Worm (Caenorhabditis elegans) whole organism, L4 larva: Measurements from ENCODE around the gene T04C12.1.

Experiments
- F10B5.3 ChIP-seq: sonication (generic microtip); optimal IDR thresholded peaks from 2 replicates; lab custom pipeline; 2016; ENCODE audit warnings: mild to moderate bottlenecking, missing genetic modification characterization, missing compliant biosample characterization
- F26F4.8 ChIP-seq: fragments of 200-800 bp; sonication (Bioruptor generic); conservative IDR thresholded peaks from 2 replicates; pipeline ENCODE4 v1.3.6; 2022; ENCODE audit warnings: missing genetic modification characterization, missing compliant biosample characterization
- T20F7.1 ChIP-seq: fragments of 200-800 bp; sonication (Bioruptor generic); optimal IDR thresholded peaks from 2 replicates; lab custom pipeline; 2018; ENCODE audit warnings: mild to moderate bottlenecking, missing genetic modification characterization, missing compliant biosample characterization
- Y5F2A.4 ChIP-seq: fragments of 200-800 bp; sonication (Bioruptor generic); optimal IDR thresholded peaks from 2 replicates; lab custom pipeline; 2018; ENCODE audit warnings: mild to moderate bottlenecking, missing genetic modification characterization, missing compliant biosample characterization
- ZK546.5 ChIP-seq, 2 experiments: sonication (generic microtip); optimal IDR thresholded peaks; 2 replicates each; lab custom pipeline; 2017; ENCODE audit warnings: missing biosample characterization in 2 of 2, missing genetic modification characterization in 2 of 2
- arid-1 ChIP-seq: fragments of 200-800 bp; sonication (Bioruptor generic); conservative IDR thresholded peaks from 2 replicates; pipeline ENCODE4 v1.3.6; 2022; ENCODE audit warnings: missing genetic modification reagents, missing genetic modification characterization, missing compliant biosample characterization
- ceh-20 ChIP-seq: fragments of 200-800 bp; sonication (Bioruptor generic); IDR thresholded peaks from 2 replicates; pipeline ENCODE4 v1.3.6; 2022; ENCODE audit warnings: missing genetic modification reagents, missing genetic modification characterization, missing compliant biosample characterization
- ceh-28 ChIP-seq: fragments of 150-350 bp; optimal IDR thresholded peaks from 2 replicates; lab custom pipeline; 2014; ENCODE audit warnings: missing biosample characterization, missing genetic modification reagents, missing genetic modification characterization
- ceh-44 ChIP-seq: fragments of 200-800 bp; sonication (Bioruptor generic); IDR thresholded peaks from 2 replicates; pipeline ENCODE4 v1.3.6; 2022; ENCODE audit warnings: missing genetic modification reagents, missing genetic modification characterization, missing compliant biosample characterization
- ceh-82 ChIP-seq: sonication (generic microtip); optimal IDR thresholded peaks from 2 replicates; lab custom pipeline; 2017; ENCODE audit warnings: missing biosample characterization, missing genetic modification characterization
- cey-2 ChIP-seq: sonication (generic microtip); optimal IDR thresholded peaks from 3 replicates; lab custom pipeline; 2017; ENCODE audit warnings: missing genetic modification characterization, mild to moderate bottlenecking, missing compliant biosample characterization, antibody characterized with exemption, borderline replicate concordance; ENCODE audit not compliant: insufficient read depth
- ctbp-1 ChIP-seq: fragments of 200-800 bp; sonication (Bioruptor generic); IDR thresholded peaks from 2 replicates; pipeline ENCODE4 v1.3.6; 2022; ENCODE audit warnings: missing genetic modification reagents, missing genetic modification characterization, missing compliant biosample characterization
- daf-16 ChIP-seq, 3 experiments: sonication (generic microtip); optimal IDR thresholded peaks; 2 replicates each; lab custom pipeline; 2016 to 2017; ENCODE audit warnings: missing genetic modification characterization in 3 of 3, missing genetic modification reagents in 3 of 3, mild to moderate bottlenecking in 2 of 3, missing compliant biosample characterization in 2 of 3, missing biosample characterization in 1 of 3, moderate library complexity in 1 of 3
- dmd-8 ChIP-seq: fragments of 200-800 bp; sonication (Bioruptor generic); IDR thresholded peaks from 2 replicates; pipeline ENCODE4 v1.3.6; 2022; ENCODE audit warnings: missing genetic modification characterization, missing compliant biosample characterization
- dve-1 ChIP-seq: sonication (generic microtip); optimal IDR thresholded peaks from 2 replicates; lab custom pipeline; 2017; ENCODE audit warnings: antibody characterized with exemption, mild to moderate bottlenecking, missing genetic modification characterization, missing compliant biosample characterization; ENCODE audit not compliant: insufficient read depth
- fkh-10 ChIP-seq: fragments of 150-350 bp; optimal IDR thresholded peaks from 2 replicates; lab custom pipeline; 2014; ENCODE audit warnings: missing biosample characterization, missing genetic modification reagents, missing genetic modification characterization
- gei-8 ChIP-seq: fragments of 200-800 bp; sonication (Bioruptor generic); optimal IDR thresholded peaks from 2 replicates; lab custom pipeline; 2018; ENCODE audit warnings: mild to moderate bottlenecking, missing genetic modification characterization, missing compliant biosample characterization
- hlh-11 ChIP-seq: fragments of 200-800 bp; sonication (Bioruptor generic); optimal IDR thresholded peaks from 2 replicates; lab custom pipeline; 2018; ENCODE audit warnings: mild to moderate bottlenecking, missing genetic modification characterization, missing compliant biosample characterization
- jun-1 ChIP-seq: fragments of 150-350 bp; optimal IDR thresholded peaks from 2 replicates; lab custom pipeline; 2014; ENCODE audit warnings: missing biosample characterization, missing genetic modification reagents, missing genetic modification characterization
- lim-7 ChIP-seq: fragments of 200-800 bp; sonication (Bioruptor generic); IDR thresholded peaks from 2 replicates; pipeline ENCODE4 v1.3.6; 2022; ENCODE audit warnings: missing genetic modification characterization, missing compliant biosample characterization
- lin-13 ChIP-seq: fragments of 150-350 bp; optimal IDR thresholded peaks from 2 replicates; lab custom pipeline; 2014; ENCODE audit warnings: missing biosample characterization, missing genetic modification reagents, missing genetic modification characterization
- lin-15B ChIP-seq: fragments of 150-350 bp; sonication (generic microtip); optimal IDR thresholded peaks from 3 replicates; lab custom pipeline; 2014; ENCODE audit warnings: missing biosample characterization, missing genetic modification characterization
- lin-29 ChIP-seq: fragments of 200-800 bp; sonication (Bioruptor generic); IDR thresholded peaks from 2 replicates; pipeline ENCODE4 v1.3.6; 2022; ENCODE audit warnings: missing genetic modification reagents, missing genetic modification characterization, missing compliant biosample characterization
- lir-3 ChIP-seq: sonication (generic microtip); optimal IDR thresholded peaks from 2 replicates; lab custom pipeline; 2016; ENCODE audit warnings: mild to moderate bottlenecking, missing genetic modification characterization, missing compliant biosample characterization
- lsy-2 ChIP-seq, 2 experiments: fragments of 150-350 bp in 1 of 2; sonication (generic microtip) in 1 of 2; optimal IDR thresholded peaks; 2 replicates each; lab custom pipeline; 2014 to 2017; ENCODE audit warnings: missing biosample characterization in 2 of 2, missing genetic modification characterization in 2 of 2
- mdl-1 ChIP-seq, 2 experiments: fragments of 150-350 bp in 1 of 2; sonication (generic microtip) in 1 of 2; optimal IDR thresholded peaks; 2 replicates each; lab custom pipeline; 2014 to 2017; ENCODE audit warnings: missing biosample characterization in 2 of 2, missing genetic modification characterization in 2 of 2
- mdt-29 ChIP-seq: fragments of 200-800 bp; sonication (Bioruptor generic); IDR thresholded peaks from 2 replicates; pipeline ENCODE4 v1.3.6; 2022; ENCODE audit warnings: missing genetic modification reagents, missing genetic modification characterization, missing compliant biosample characterization
- mep-1 ChIP-seq: fragments of 150-350 bp; sonication (generic microtip); optimal IDR thresholded peaks from 3 replicates; lab custom pipeline; 2014; ENCODE audit warnings: missing biosample characterization, missing genetic modification characterization
- mes-2 ChIP-seq: sonication (generic microtip); optimal IDR thresholded peaks from 2 replicates; lab custom pipeline; 2016; ENCODE audit warnings: missing genotype, mild to moderate bottlenecking, missing genetic modification characterization, missing compliant biosample characterization; ENCODE audit not compliant: poor library complexity, severe bottlenecking
- mxl-2 ChIP-seq: fragments of 200-800 bp; sonication (Bioruptor generic); conservative IDR thresholded peaks from 2 replicates; pipeline ENCODE4 v1.3.6; 2022; ENCODE audit warnings: missing genetic modification reagents, missing genetic modification characterization, missing compliant biosample characterization
- mxl-3 ChIP-seq: fragments of 200-800 bp; sonication (Bioruptor generic); optimal IDR thresholded peaks from 2 replicates; lab custom pipeline; 2018; ENCODE audit warnings: mild to moderate bottlenecking, missing genetic modification characterization, missing compliant biosample characterization
- nhr-41 ChIP-seq: fragments of 200-800 bp; sonication (Bioruptor generic); IDR thresholded peaks from 2 replicates; pipeline ENCODE4 v1.3.6; 2022; ENCODE audit warnings: missing genetic modification reagents, missing genetic modification characterization, missing compliant biosample characterization
- nhr-6 ChIP-seq: fragments of 150-350 bp; optimal IDR thresholded peaks from 2 replicates; lab custom pipeline; 2014; ENCODE audit warnings: missing biosample characterization, missing genetic modification characterization
- nhr-76 ChIP-seq: fragments of 150-350 bp; optimal IDR thresholded peaks from 2 replicates; lab custom pipeline; 2014; ENCODE audit warnings: missing biosample characterization, missing genetic modification characterization
- saeg-2 ChIP-seq: fragments of 200-800 bp; sonication (Bioruptor generic); IDR thresholded peaks from 2 replicates; pipeline ENCODE4 v1.3.6; 2022; ENCODE audit warnings: missing genetic modification reagents, missing genetic modification characterization, missing compliant biosample characterization
- tra-1 ChIP-seq: fragments of 200-800 bp; sonication (Bioruptor generic); IDR thresholded peaks from 2 replicates; pipeline ENCODE4 v1.3.6; 2022; ENCODE audit warnings: missing genetic modification reagents, missing genetic modification characterization, missing compliant biosample characterization
- vab-7 ChIP-seq: fragments of 200-800 bp; sonication (Bioruptor generic); IDR thresholded peaks from 2 replicates; pipeline ENCODE4 v1.3.6; 2022; ENCODE audit warnings: missing genetic modification reagents, missing genetic modification characterization, missing compliant biosample characterization
- zfp-3 ChIP-seq: fragments of 200-800 bp; sonication (Bioruptor generic); conservative IDR thresholded peaks from 2 replicates; pipeline ENCODE4 v1.3.6; 2022; ENCODE audit warnings: missing genetic modification reagents, missing genetic modification characterization, missing compliant biosample characterization
- zip-11 ChIP-seq: fragments of 200-800 bp; sonication (Bioruptor generic); IDR thresholded peaks from 2 replicates; pipeline ENCODE4 v1.3.6; 2022; ENCODE audit warnings: missing genetic modification characterization, missing compliant biosample characterization
- zip-2 ChIP-seq: fragments of 150-350 bp; optimal IDR thresholded peaks from 2 replicates; lab custom pipeline; 2014; ENCODE audit warnings: missing biosample characterization, missing genetic modification characterization
- ztf-7 ChIP-seq: fragments of 150-350 bp; optimal IDR thresholded peaks from 2 replicates; lab custom pipeline; 2014; ENCODE audit warnings: missing biosample characterization, missing genetic modification characterization

Gene T04C12.1

ce11 chrV:11043767-11044166 is 15.3 kb downstream of the T04C12.1 start, which contains the start of gene C45B11.6:
Gene C45B11.6 (plus strand): TSS chrV:11044067.
- TF ChIP-seq gei-8 (GFP tag; lab: Kevin White, UChicago) (no peak), lin-29 (GFP tag; lab: Robert Waterston, UW) (no peak), F26F4.8 (GFP tag; lab: Robert Waterston, UW) (no peak), lin-15B (tag; lab: Kevin White, UChicago) (no peak), lsy-2 (tag; optimal IDR thresholded peaks at IDR 0.05; lab: Kevin White, UChicago) (no peak), nhr-41 (GFP tag; lab: Robert Waterston, UW) (no peak), lin-13 (no peak), arid-1 (no peak), ceh-28 (no peak), ceh-82 (tag; lab: Kevin White, UChicago) (no peak), hlh-11 (no peak)

DNA sequence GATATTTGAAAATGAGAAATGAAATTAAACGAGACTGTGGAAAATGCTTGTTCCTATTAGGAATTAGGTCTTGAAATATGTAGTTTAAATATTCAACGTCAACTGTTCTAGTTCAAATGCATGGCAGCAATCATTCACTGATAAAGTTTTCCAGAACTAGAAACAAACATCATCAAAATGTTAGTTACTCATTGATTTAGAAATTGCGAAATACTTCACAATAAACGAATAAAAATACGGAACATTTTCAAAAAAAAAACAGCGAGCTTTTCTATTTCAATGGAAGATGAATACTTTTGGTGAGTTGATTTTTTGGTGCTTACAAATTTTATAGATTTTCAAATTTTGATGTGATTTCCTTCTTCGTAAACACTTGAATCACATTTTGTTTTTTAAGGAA is 16.5 kb downstream of the T04C12.1 start, which contains the start of gene C45B11.2:
C45B11.2 (plus strand) TSS at position 173 of the 400 bp plus-strand sequence.
- TF ChIP-seq zip-2 (tag; lab: Kevin White, UChicago): peak; percentile 86
- no peak for TF ChIP-seq lin-13
- TF ChIP-seq daf-16 (GFP tag; optimal IDR thresholded peaks at IDR 0.05; lab: Kevin White, UChicago): no peak
- TF ChIP-seq daf-16 (tag; optimal IDR thresholded peaks at IDR 0.05; lab: Kevin White, UChicago): peak; percentile 1
- no peak for TF ChIP-seq jun-1 (tag; lab: Kevin White, UChicago)

- TF ChIP-seq zip-11 (GFP tag; lab: Robert Waterston, UW) (no peak), nhr-76 (tag; lab: Kevin White, UChicago) (no peak), zfp-3 (GFP tag; lab: Robert Waterston, UW) (no peak), mxl-2 (GFP tag; lab: Robert Waterston, UW) (no peak), mes-2 (tag; lab: Kevin White, UChicago) (no peak), fkh-10 (no peak), nhr-6 (tag; lab: Kevin White, UChicago) (no peak), mep-1 (tag; lab: Kevin White, UChicago) (no peak), ztf-7 (no peak), cey-2 (tag; lab: Kevin White, UChicago) (no peak), ctbp-1 (GFP tag; lab: Robert Waterston, UW) (no peak), mdl-1 (tag; optimal IDR thresholded peaks at IDR 0.05; lab: Kevin White, UChicago) (no peak), mdt-29 (GFP tag; lab: Robert Waterston, UW) (no peak), ZK546.5 (tag; optimal IDR thresholded peaks at IDR 0.05; lab: Kevin White, UChicago) (no peak), vab-7 (no peak), lim-7 (GFP tag; lab: Robert Waterston, UW) (no peak), ceh-20 (no peak)
- TF ChIP-seq, all 104 proteins: peak for 0
These were observed 17.6 kb downstream of the T04C12.1 start, which contains the start of gene C45B11.5 for ce11 chrV:11041499-11041898. Gene C45B11.5 (plus strand): TSS chrV:11041799.

- no peak for TF ChIP-seq tra-1
- no peak for TF ChIP-seq zip-2 (tag; lab: Kevin White, UChicago)
- no peak for TF ChIP-seq Y5F2A.4
- no peak for TF ChIP-seq vab-7
- no peak for TF ChIP-seq lin-29 (GFP tag; lab: Robert Waterston, UW)
- no peak for TF ChIP-seq T20F7.1 (GFP tag; lab: Kevin White, UChicago)
- no peak for TF ChIP-seq ceh-44 (GFP tag; lab: Robert Waterston, UW)
- TF ChIP-seq dmd-8: no peak
- TF ChIP-seq mxl-3: no peak
- TF ChIP-seq lir-3 (tag; lab: Kevin White, UChicago): no peak
- no peak for TF ChIP-seq dve-1 (tag; lab: Kevin White, UChicago)
- TF ChIP-seq saeg-2 (GFP tag; lab: Robert Waterston, UW): no peak
- no peak for TF ChIP-seq lin-13
- TF ChIP-seq F10B5.3 (tag; lab: Kevin White, UChicago): no peak
These were observed 18.6 kb downstream of the T04C12.1 start, which contains the start of gene C45B11.8 for ce11 chrV:11040473-11040872. Gene C45B11.8 (plus strand): TSS chrV:11040773.
